Worm (Caenorhabditis elegans) whole organism, L3 larva: ENCODE data around the gene str-252.
A peak's percentile ranks its signal among the peaks of the same experiment; 100 is the strongest.

Source experiments
- R02D3.7 ChIP-seq: fragments of 150-350 bp; optimal IDR thresholded peaks from 2 replicates; lab custom pipeline; 2014; ENCODE audit warnings: missing biosample characterization, missing genetic modification characterization
- aly-2 ChIP-seq: fragments of 150-350 bp; optimal IDR thresholded peaks from 2 replicates; lab custom pipeline; 2014; ENCODE audit warnings: missing biosample characterization, missing genetic modification characterization
- ama-1 ChIP-seq: fragments of 150-350 bp; optimal IDR thresholded peaks from 2 replicates; lab custom pipeline; 2018
- ceh-16 ChIP-seq: sonication (generic microtip); optimal IDR thresholded peaks from 2 replicates; lab custom pipeline; 2017; ENCODE audit warnings: missing biosample characterization, missing genetic modification characterization
- ceh-28 ChIP-seq: fragments of 150-350 bp; optimal IDR thresholded peaks from 2 replicates; lab custom pipeline; 2014; ENCODE audit warnings: missing biosample characterization, missing genetic modification reagents, missing genetic modification characterization
- egl-5 ChIP-seq: fragments of 150-350 bp; optimal IDR thresholded peaks from 2 replicates; lab custom pipeline; 2017; ENCODE audit warnings: missing biosample characterization, missing genetic modification reagents, missing genetic modification characterization, inconsistent platforms
- elt-1 ChIP-seq: fragments of 150-350 bp; optimal IDR thresholded peaks from 2 replicates; lab custom pipeline; 2014; ENCODE audit warnings: missing biosample characterization, missing genetic modification characterization
- elt-2 ChIP-seq: sonication (generic microtip); optimal IDR thresholded peaks from 2 replicates; lab custom pipeline; 2016; ENCODE audit warnings: missing genetic modification reagents, mild to moderate bottlenecking, missing genetic modification characterization, missing compliant biosample characterization
- elt-3 ChIP-seq, 3 experiments: fragments of 150-350 bp in 1 of 3; sonication (generic microtip) in 2 of 3; optimal IDR thresholded peaks; 2 replicates in 2 of 3; 4 replicates in 1 of 3; lab custom pipeline; 2014 to 2017; ENCODE audit warnings: missing biosample characterization in 3 of 3, missing genetic modification characterization in 3 of 3
- eor-1 ChIP-seq, 2 experiments: fragments of 150-350 bp; optimal IDR thresholded peaks; 2 replicates each; lab custom pipeline; 2014 to 2018; ENCODE audit warnings: missing biosample characterization in 2 of 2, missing genetic modification characterization in 2 of 2
- fkh-10 ChIP-seq: sonication (generic microtip); optimal IDR thresholded peaks from 2 replicates; lab custom pipeline; 2017; ENCODE audit warnings: missing biosample characterization, missing genetic modification reagents, missing genetic modification characterization
- fkh-2 ChIP-seq: fragments of 150-350 bp; optimal IDR thresholded peaks from 2 replicates; lab custom pipeline; 2014; ENCODE audit warnings: missing biosample characterization, missing genetic modification reagents, missing genetic modification characterization
- fos-1 ChIP-seq: fragments of 150-350 bp; optimal IDR thresholded peaks from 2 replicates; lab custom pipeline; 2014; ENCODE audit warnings: missing biosample characterization, missing genetic modification characterization
- hmg-11 ChIP-seq: sonication (generic microtip); optimal IDR thresholded peaks from 2 replicates; lab custom pipeline; 2016; ENCODE audit warnings: missing genetic modification characterization, missing compliant biosample characterization
- jun-1 ChIP-seq: fragments of 150-350 bp; optimal IDR thresholded peaks from 2 replicates; lab custom pipeline; 2014; ENCODE audit warnings: missing biosample characterization, missing genetic modification reagents, missing genetic modification characterization
- lin-15B ChIP-seq: fragments of 150-350 bp; optimal IDR thresholded peaks from 2 replicates; lab custom pipeline; 2014; ENCODE audit warnings: missing biosample characterization, missing genetic modification characterization
- lin-39 ChIP-seq: fragments of 150-350 bp; optimal IDR thresholded peaks from 2 replicates; lab custom pipeline; 2018; ENCODE audit warnings: missing biosample characterization, missing genetic modification reagents, missing genetic modification characterization
- mdl-1 ChIP-seq: fragments of 150-350 bp; optimal IDR thresholded peaks from 2 replicates; lab custom pipeline; 2014; ENCODE audit warnings: missing biosample characterization, missing genetic modification characterization
- mml-1 ChIP-seq: fragments of 150-350 bp; sonication (generic microtip); optimal IDR thresholded peaks from 3 replicates; lab custom pipeline; 2014; ENCODE audit warnings: missing biosample characterization, missing genetic modification characterization
- nfya-1 ChIP-seq: sonication (generic microtip); optimal IDR thresholded peaks from 2 replicates; lab custom pipeline; 2017; ENCODE audit warnings: missing genetic modification characterization, mild to moderate bottlenecking, missing compliant biosample characterization, antibody characterized with exemption, moderate library complexity; ENCODE audit not compliant: insufficient read depth
- nhr-11 ChIP-seq: fragments of 150-350 bp; optimal IDR thresholded peaks from 2 replicates; lab custom pipeline; 2014; ENCODE audit warnings: missing biosample characterization, missing genetic modification characterization
- nhr-12 ChIP-seq: fragments of 150-350 bp; optimal IDR thresholded peaks from 2 replicates; lab custom pipeline; 2014; ENCODE audit warnings: missing biosample characterization, missing genetic modification characterization
- nhr-23 ChIP-seq: fragments of 150-350 bp; optimal IDR thresholded peaks from 2 replicates; lab custom pipeline; 2014; ENCODE audit warnings: missing biosample characterization, missing genetic modification reagents, missing genetic modification characterization
- nhr-237 ChIP-seq: fragments of 150-350 bp; optimal IDR thresholded peaks from 2 replicates; lab custom pipeline; 2014; ENCODE audit warnings: missing biosample characterization, missing genetic modification characterization
- nhr-25 ChIP-seq: sonication (generic microtip); optimal IDR thresholded peaks from 2 replicates; lab custom pipeline; 2017; ENCODE audit warnings: missing biosample characterization, missing genetic modification characterization
- nhr-28 ChIP-seq: fragments of 150-350 bp; optimal IDR thresholded peaks from 2 replicates; lab custom pipeline; 2014; ENCODE audit warnings: missing biosample characterization, missing genetic modification characterization
- nhr-43 ChIP-seq: sonication (generic microtip); optimal IDR thresholded peaks from 2 replicates; lab custom pipeline; 2016; ENCODE audit warnings: mild to moderate bottlenecking, missing genetic modification characterization, missing compliant biosample characterization; ENCODE audit not compliant: poor library complexity, severe bottlenecking
- nhr-77 ChIP-seq: fragments of 150-350 bp; optimal IDR thresholded peaks from 2 replicates; lab custom pipeline; 2014; ENCODE audit warnings: missing biosample characterization, missing genetic modification characterization
- pha-4 ChIP-seq: fragments of 150-350 bp; optimal IDR thresholded peaks from 2 replicates; lab custom pipeline; 2014; ENCODE audit warnings: missing biosample characterization, missing genetic modification reagents, missing genetic modification characterization
- pqm-1 ChIP-seq: fragments of 150-350 bp; optimal IDR thresholded peaks from 2 replicates; lab custom pipeline; 2017; ENCODE audit warnings: missing biosample characterization, missing genetic modification characterization, inconsistent platforms
- sea-2 ChIP-seq: fragments of 150-350 bp; sonication (generic microtip); optimal IDR thresholded peaks from 4 replicates; lab custom pipeline; 2014; ENCODE audit warnings: missing biosample characterization, missing genetic modification reagents, missing genetic modification characterization
- skn-1 ChIP-seq: fragments of 150-350 bp; optimal IDR thresholded peaks from 2 replicates; lab custom pipeline; 2014; ENCODE audit warnings: missing biosample characterization, missing genetic modification characterization
- tbx-2 ChIP-seq: sonication (generic microtip); optimal IDR thresholded peaks from 2 replicates; lab custom pipeline; 2016; ENCODE audit warnings: mild to moderate bottlenecking, missing genetic modification characterization, missing compliant biosample characterization
- unc-39 ChIP-seq: sonication (generic microtip); optimal IDR thresholded peaks from 4 replicates; lab custom pipeline; 2017; ENCODE audit warnings: missing biosample characterization, missing genetic modification characterization
- unc-62 ChIP-seq: fragments of 150-350 bp; sonication (generic microtip); optimal IDR thresholded peaks from 4 replicates; lab custom pipeline; 2014; ENCODE audit warnings: missing biosample characterization, missing genetic modification reagents, missing genetic modification characterization
- zag-1 ChIP-seq: fragments of 150-350 bp; optimal IDR thresholded peaks from 2 replicates; lab custom pipeline; 2014; ENCODE audit warnings: missing biosample characterization, missing genetic modification characterization
- ztf-11 ChIP-seq: fragments of 150-350 bp; optimal IDR thresholded peaks from 2 replicates; lab custom pipeline; 2014; ENCODE audit warnings: missing biosample characterization, missing genetic modification characterization
- ztf-4 ChIP-seq: fragments of 150-350 bp; optimal IDR thresholded peaks from 2 replicates; lab custom pipeline; 2014; ENCODE audit warnings: missing biosample characterization, missing genetic modification characterization

The str-252 gene

ce11 chrV:13890473-13890872 is 25.8 kb upstream of the str-252 start, which contains the start of gene lbp-8:
Gene lbp-8, plus strand, starts transcription at chrV:13890773.
- TF ChIP-seq elt-1 (tag; lab: Kevin White, UChicago) (no peak), R02D3.7 (tag; lab: Kevin White, UChicago) (no peak), ceh-16 (tag; lab: Kevin White, UChicago) (no peak), nhr-11 (tag; lab: Kevin White, UChicago) (no peak), nfya-1 (tag; lab: Kevin White, UChicago) (no peak), ztf-11 (tag; lab: Kevin White, UChicago) (no peak), ceh-28 (no peak), jun-1 (no peak), nhr-43 (tag; lab: Kevin White, UChicago) (no peak), unc-62 (no peak), unc-39 (tag; lab: Kevin White, UChicago) (no peak), skn-1 (tag; lab: Kevin White, UChicago) (no peak)
- TF ChIP-seq, all 47 proteins: peak for 0

- TF ChIP-seq ceh-16 (tag; lab: Kevin White, UChicago) = no peak
- TF ChIP-seq elt-2 = peak; percentile 47
- TF ChIP-seq pqm-1 = peak; percentile 80
- no peak for TF ChIP-seq unc-39 (tag; lab: Kevin White, UChicago)
- no peak for TF ChIP-seq fkh-10
- TF ChIP-seq mdl-1 (tag; lab: Kevin White, UChicago) = no peak
- no peak for TF ChIP-seq tbx-2 (tag; lab: Kevin White, UChicago)
- TF ChIP-seq sea-2 = no peak
- TF ChIP-seq nhr-11 (tag; lab: Kevin White, UChicago) = no peak
- no peak for TF ChIP-seq lin-15B (tag; lab: Kevin White, UChicago)
- no peak for TF ChIP-seq ama-1 (lab: Kevin White, UChicago)
- no peak for TF ChIP-seq nhr-28 (tag; lab: Kevin White, UChicago)
- no peak for TF ChIP-seq nhr-25 (tag; lab: Kevin White, UChicago)
- no peak for TF ChIP-seq ceh-28
These were observed 24.8 kb upstream of the str-252 start for ce11 chrV:13891489-13891888.

ce11 chrV:13892457-13893375 is 23.6 kb upstream of the str-252 start, which contains the start of gene sptl-3:
Gene sptl-3, plus strand, starts transcription at chrV:13893325.
- TF ChIP-seq pqm-1 (peak; percentile 18), lin-15B (tag; lab: Kevin White, UChicago) (peak; percentile 54), nhr-23 (tag; lab: Kevin White, UChicago) (peak; percentile 53), mdl-1 (tag; lab: Kevin White, UChicago) (no peak), elt-3 (tag; optimal IDR thresholded peaks at IDR 0.05; lab: Kevin White, UChicago) (peak; percentile 0 to 46 (median 14)), nhr-25 (tag; lab: Kevin White, UChicago) (peak; percentile 48), lin-39 (no peak), zag-1 (tag; lab: Kevin White, UChicago) (no peak), elt-2 (peak; percentile 92), hmg-11 (peak; percentile 3), nfya-1 (tag; lab: Kevin White, UChicago) (peak; percentile 18), sea-2 (no peak), nhr-43 (tag; lab: Kevin White, UChicago) (peak; percentile 71), jun-1 (peak; percentile 56)

ce11 chrV:13893583-13893982 is 22.7 kb upstream of the str-252 start:
- TF ChIP-seq elt-2 (peak; percentile 93), nhr-12 (no peak), ceh-16 (tag; lab: Kevin White, UChicago) (no peak), pqm-1 (peak; percentile 92)

ce11 chrV:13898356-13898755 is 17.9 kb upstream of the str-252 start, which contains the start of gene cyp-35C1:
Gene cyp-35C1, minus strand, starts transcription at chrV:13898487.
- TF ChIP-seq pqm-1 (peak; percentile 51), fkh-10 (no peak), elt-2 (peak; percentile 59)
- TF ChIP-seq, all 47 proteins: peak for 2

ce11 chrV:13899213-13899612 is 17.1 kb upstream of the str-252 start, which contains the start of gene oac-3:
Gene oac-3, plus strand, starts transcription at chrV:13899513.
- TF ChIP-seq hmg-11 (no peak), skn-1 (tag; lab: Kevin White, UChicago) (no peak), nhr-28 (tag; lab: Kevin White, UChicago) (no peak), eor-1 (tag; optimal IDR thresholded peaks at IDR 0.05; lab: Kevin White, UChicago) (no peak), zag-1 (tag; lab: Kevin White, UChicago) (no peak), fos-1 (tag; lab: Kevin White, UChicago) (no peak), unc-62 (no peak), ztf-4 (tag; lab: Kevin White, UChicago) (no peak), aly-2 (tag; lab: Kevin White, UChicago) (no peak), nhr-77 (tag; lab: Kevin White, UChicago) (no peak), fkh-10 (no peak), fkh-2 (tag; lab: Kevin White, UChicago) (no peak), nhr-237 (tag; lab: Kevin White, UChicago) (no peak), pha-4 (no peak), mml-1 (tag; lab: Kevin White, UChicago) (no peak), egl-5 (tag; lab: Kevin White, UChicago) (no peak)
